Fruit fly (Drosophila melanogaster): ENCODE results near the gene CG4678.

The CG4678 gene

dm6 chrX:16723203-16724173 is 27.6 kb downstream of the CG4678 start (continued):
- TF ChIP-seq B-H2 (GFP tag; optimal IDR thresholded peaks at IDR 0.05) (no peak), unc-4 (GFP tag; IDR thresholded peaks at IDR 0.05; ENCODE audit: partially characterized antibody) (no peak), ash1 (GFP tag; optimal IDR thresholded peaks at IDR 0.05) (no peak), CG5245 (GFP tag; optimal IDR thresholded peaks at IDR 0.05) (no peak), CG4404 (GFP tag; IDR thresholded peaks at IDR 0.05) (peak; percentile 28; the same call in 1 of the 2 replicates), odd (GFP tag; optimal IDR thresholded peaks at IDR 0.05) (peak; percentile 44), Rfx (GFP tag; IDR thresholded peaks at IDR 0.05) (peak; percentile 75), CG1792 (GFP tag; optimal IDR thresholded peaks at IDR 0.05) (no peak), pfk (GFP tag; optimal IDR thresholded peaks at IDR 0.05) (no peak), psq (GFP tag; optimal IDR thresholded peaks at IDR 0.05) (no peak), sob (GFP tag; IDR thresholded peaks at IDR 0.05) (peak; percentile 56; the same call in 1 of the 2 replicates), CG13287 (GFP tag; IDR thresholded peaks at IDR 0.05; ENCODE audit: partially characterized antibody) (no peak), CTCF (GFP tag; optimal IDR thresholded peaks at IDR 0.05) (peak; percentile 48), CG8478 (optimal IDR thresholded peaks at IDR 0.05) (no peak), Sox102F (GFP tag; optimal IDR thresholded peaks at IDR 0.05) (peak; percentile 86), shn (GFP tag; optimal IDR thresholded peaks at IDR 0.05) (peak; percentile 25), z (GFP tag; IDR thresholded peaks at IDR 0.05) (no peak), unpg (GFP tag; optimal IDR thresholded peaks at IDR 0.05) (peak; percentile 88), nau (GFP tag; optimal IDR thresholded peaks at IDR 0.05) (peak; percentile 12), Gsc (GFP tag; IDR thresholded peaks at IDR 0.05) (no peak), CG4360 (GFP tag; IDR thresholded peaks at IDR 0.05) (peak; percentile 95), Med (GFP tag) (peak; percentile 77), Opbp (GFP tag; IDR thresholded peaks at IDR 0.05; ENCODE audit: partially characterized antibody) (no peak), CG11723 (GFP tag; optimal IDR thresholded peaks at IDR 0.05) (peak; percentile 52), slou (GFP tag; optimal IDR thresholded peaks at IDR 0.05) (peak; percentile 10), nerfin-2 (GFP tag; IDR thresholded peaks at IDR 0.05; ENCODE audit: partially characterized antibody) (no peak), Fer1 (GFP tag; optimal IDR thresholded peaks at IDR 0.05) (peak; percentile 67), CG4328 (GFP tag; optimal IDR thresholded peaks at IDR 0.05) (no peak), CG6854 (GFP tag; optimal IDR thresholded peaks at IDR 0.05) (peak; percentile 30), CG18262 (tag; optimal IDR thresholded peaks at IDR 0.05) (peak; percentile 73), salm (tag; optimal IDR thresholded peaks at IDR 0.05) (peak; percentile 69), CG2120 (GFP tag; optimal IDR thresholded peaks at IDR 0.05) (peak; percentile 86), hkb (optimal IDR thresholded peaks at IDR 0.05) (no peak), hkb (GFP tag; IDR thresholded peaks at IDR 0.05) (peak; percentile 83), HHEX (GFP tag; optimal IDR thresholded peaks at IDR 0.05) (peak; percentile 64), H15 (GFP tag; IDR thresholded peaks at IDR 0.05) (peak; percentile 63; the same call in 1 of the 3 replicates), CG10462 (GFP tag; optimal IDR thresholded peaks at IDR 0.05) (peak; percentile 33), CG16863 (GFP tag; optimal IDR thresholded peaks at IDR 0.05) (peak; percentile 19), Hr39 (optimal IDR thresholded peaks at IDR 0.05) (no peak), CG33557 (GFP tag; optimal IDR thresholded peaks at IDR 0.05) (peak; percentile 31), CG4282 (GFP tag; optimal IDR thresholded peaks at IDR 0.05) (no peak), CG10565 (GFP tag; optimal IDR thresholded peaks at IDR 0.05) (no peak), pum (GFP tag; optimal IDR thresholded peaks at IDR 0.05) (peak; percentile 10), CG8765 (GFP tag; IDR thresholded peaks at IDR 0.05) (no peak), Vsx1 (GFP tag; optimal IDR thresholded peaks at IDR 0.05) (peak; percentile 51), CG31388 (GFP tag; optimal IDR thresholded peaks at IDR 0.05) (no peak), lilli (GFP tag; optimal IDR thresholded peaks at IDR 0.05) (peak; percentile 74), Oli (tag; optimal IDR thresholded peaks at IDR 0.05) (peak; percentile 80), CG13624 (GFP tag; optimal IDR thresholded peaks at IDR 0.05) (no peak), Usf (GFP tag; optimal IDR thresholded peaks at IDR 0.05) (peak; percentile 49)
